Worm (Caenorhabditis elegans) whole organism, late embryonic: ENCODE data around the gene srh-213.

Source experiments
- K09A11.1 ChIP-seq: sonication (generic microtip); optimal IDR thresholded peaks from 2 replicates; lab custom pipeline; 2017; ENCODE audit warnings: antibody characterized with exemption, mild to moderate bottlenecking, missing genetic modification characterization, missing compliant biosample characterization; ENCODE audit not compliant: insufficient read depth
- ceh-2 ChIP-seq: sonication (generic microtip); optimal IDR thresholded peaks from 2 replicates; lab custom pipeline; 2016; ENCODE audit warnings: missing genotype, missing genetic modification characterization, missing compliant biosample characterization
- ceh-22 ChIP-seq: sonication (generic microtip); optimal IDR thresholded peaks from 2 replicates; lab custom pipeline; 2017; ENCODE audit warnings: missing biosample characterization, missing genetic modification characterization
- che-1 ChIP-seq: sonication (generic microtip); optimal IDR thresholded peaks from 2 replicates; lab custom pipeline; 2016; ENCODE audit warnings: mild to moderate bottlenecking, missing genetic modification characterization, missing compliant biosample characterization
- dmd-4 ChIP-seq: sonication (generic microtip); optimal IDR thresholded peaks from 2 replicates; lab custom pipeline; 2016; ENCODE audit warnings: borderline replicate concordance, missing genetic modification characterization, missing compliant biosample characterization
- lin-11 ChIP-seq: fragments of 200-800 bp; sonication (Bioruptor generic); optimal IDR thresholded peaks from 2 replicates; lab custom pipeline; 2018; ENCODE audit warnings: mild to moderate bottlenecking, missing genetic modification characterization, missing compliant biosample characterization
- nfya-1 ChIP-seq: sonication (generic microtip); optimal IDR thresholded peaks from 2 replicates; lab custom pipeline; 2017; ENCODE audit warnings: missing genetic modification characterization, mild to moderate bottlenecking, missing compliant biosample characterization, antibody characterized with exemption, moderate library complexity
- pha-4 ChIP-seq: fragments of 150-350 bp; optimal IDR thresholded peaks from 2 replicates; lab custom pipeline; 2018; ENCODE audit warnings: missing biosample characterization, missing genetic modification reagents, missing genetic modification characterization
- pros-1 ChIP-seq: fragments of 150-350 bp; optimal IDR thresholded peaks from 2 replicates; lab custom pipeline; 2014; ENCODE audit warnings: missing biosample characterization, missing genetic modification reagents, missing genetic modification characterization
- unc-55 ChIP-seq: sonication (generic microtip); optimal IDR thresholded peaks from 2 replicates; lab custom pipeline; 2017; ENCODE audit warnings: missing biosample characterization, missing genetic modification reagents, missing genetic modification characterization

- TF ChIP-seq pha-4 = no peak
- no peak for TF ChIP-seq pros-1
- TF ChIP-seq lin-11 (tag; lab: Kevin White, UChicago) = no peak
- no peak for TF ChIP-seq che-1 (tag; lab: Kevin White, UChicago)
- no peak for TF ChIP-seq dmd-4
- no peak for TF ChIP-seq nfya-1 (tag; lab: Kevin White, UChicago)
- TF ChIP-seq K09A11.1 (tag; lab: Kevin White, UChicago) = no peak
- TF ChIP-seq unc-55 (GFP tag; lab: Kevin White, UChicago) = no peak
- no peak for TF ChIP-seq ceh-2 (tag; lab: Kevin White, UChicago)
- no peak for TF ChIP-seq ceh-22 (tag; lab: Kevin White, UChicago)
Measured at ce11 chrV:3600570-3600969, 5.7 kb upstream of the srh-213 start, which contains the start of gene T22F3.7.
